Fruit fly (Drosophila melanogaster): ENCODE data around the gene CG5592.

The CG5592 gene

DNA sequence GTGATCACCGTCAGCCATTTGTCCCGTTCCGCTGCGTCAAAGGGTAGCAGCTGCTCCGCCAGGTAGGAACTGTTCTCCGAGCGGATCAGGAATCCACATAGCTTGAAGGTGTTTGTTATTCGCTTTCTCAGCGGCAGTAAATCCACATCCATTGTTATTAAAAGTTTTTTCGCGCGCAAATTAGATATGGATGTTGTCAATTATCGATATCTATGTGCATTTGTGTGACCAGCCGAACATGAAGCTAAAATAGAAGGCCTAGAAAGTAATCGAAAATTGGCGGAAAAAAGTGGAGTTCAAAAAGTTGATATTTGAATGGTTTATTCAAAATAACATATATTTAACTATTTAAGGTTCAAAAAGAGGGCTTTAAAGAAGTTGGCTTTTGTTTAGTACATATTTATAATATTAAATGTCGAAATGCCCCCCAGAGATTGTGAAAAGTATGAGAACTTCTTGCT is at the start of gene CG5592, which contains the start of gene PolE2:
Gene CG5592 (plus strand): TSS at position 411 of the 461 bp plus-strand sequence.
Gene PolE2 (minus strand): TSS at position 208 of the 461 bp plus-strand sequence.
- TF ChIP-seq noc (tag; optimal IDR thresholded peaks at IDR 0.05), result no peak

DNA sequence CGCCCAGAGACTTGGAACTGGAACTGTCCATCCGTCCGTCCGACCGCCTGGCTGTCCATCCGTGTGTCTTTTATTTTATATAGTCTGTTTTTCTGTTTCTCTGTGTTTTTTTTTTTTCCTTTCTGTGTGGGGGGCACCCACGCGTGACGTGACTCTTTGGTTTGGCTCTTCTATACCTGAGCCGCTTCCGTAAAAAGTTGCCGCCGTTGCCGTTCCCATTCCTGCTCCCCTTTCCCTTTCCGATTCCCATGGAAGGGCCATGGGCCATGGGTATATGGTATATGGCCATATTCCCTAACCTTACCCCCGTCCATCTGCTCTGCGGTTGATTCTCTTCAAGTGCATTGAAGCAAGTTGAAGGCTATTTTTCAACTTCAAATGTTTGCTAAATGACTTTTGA is 48.5 kb upstream of the CG5592 start:
- TF ChIP-seq noc (tag; optimal IDR thresholded peaks at IDR 0.05), result no peak

dm6 chr3L:5851636-5852035 is 45.8 kb upstream of the CG5592 start:
- TF ChIP-seq noc (tag; optimal IDR thresholded peaks at IDR 0.05), result no peak

dm6 chr3L:5855098-5855497 is 42.3 kb upstream of the CG5592 start:
- no peak for TF ChIP-seq noc (tag; optimal IDR thresholded peaks at IDR 0.05)

DNA sequence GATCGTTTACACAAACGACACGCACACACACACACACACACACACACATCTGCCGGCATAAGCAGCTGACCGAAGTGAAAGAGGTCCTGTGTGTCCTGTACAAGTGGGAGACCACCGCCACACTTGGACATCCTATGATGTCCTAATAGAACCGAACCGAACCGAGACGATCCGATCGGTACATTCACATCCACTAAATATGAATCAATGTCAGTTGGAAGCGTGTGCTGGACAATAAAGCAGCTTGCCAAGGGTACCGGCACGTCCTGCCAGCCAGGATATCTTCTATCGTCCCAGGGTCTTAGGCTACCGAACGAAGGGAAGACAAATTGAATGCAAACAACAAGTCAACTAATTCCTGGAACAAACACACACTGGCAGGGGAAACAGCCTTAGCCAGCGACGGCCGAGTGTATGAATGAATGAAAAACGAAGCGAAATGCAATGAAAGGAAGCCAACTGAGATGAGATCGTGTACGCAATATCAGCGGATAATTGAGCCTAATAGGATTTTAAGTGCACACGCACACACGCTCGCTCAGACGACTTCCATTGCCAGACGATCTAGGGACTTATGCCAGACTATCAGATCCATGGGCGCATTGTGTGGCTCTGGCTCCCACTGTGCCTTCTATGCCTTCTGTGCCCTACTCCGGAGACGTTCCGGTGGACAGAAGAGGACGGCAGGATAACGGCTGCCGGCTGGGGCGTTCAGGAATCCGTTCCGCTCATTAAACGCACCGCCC is 41.2 kb upstream of the CG5592 start:
- TF ChIP-seq noc (tag; optimal IDR thresholded peaks at IDR 0.05), result no peak

dm6 chr3L:5856919-5857318 is 40.5 kb upstream of the CG5592 start:
- TF ChIP-seq noc (tag; optimal IDR thresholded peaks at IDR 0.05), result no peak

dm6 chr3L:5859029-5859428 is 38.4 kb upstream of the CG5592 start:
- TF ChIP-seq noc (tag; optimal IDR thresholded peaks at IDR 0.05), result no peak

DNA sequence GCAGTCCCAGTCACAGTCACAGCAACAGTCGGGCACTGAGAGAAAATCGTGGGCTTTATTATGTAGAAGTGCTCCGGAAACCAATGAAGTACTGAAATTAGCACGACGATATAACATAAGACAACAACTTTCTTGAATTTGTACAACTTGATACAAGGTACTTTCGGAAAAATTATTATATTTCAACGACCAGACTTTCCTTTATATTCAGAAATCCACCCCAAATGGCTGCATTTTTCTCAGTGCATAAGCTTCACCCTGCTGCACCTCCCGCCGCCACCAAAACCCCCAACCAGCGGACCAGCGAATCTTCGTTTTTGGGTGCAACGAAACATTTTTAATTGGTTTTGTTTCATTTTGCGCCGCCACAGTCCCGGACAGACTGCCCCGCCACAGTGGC is 34.4 kb upstream of the CG5592 start:
- TF ChIP-seq noc (tag; optimal IDR thresholded peaks at IDR 0.05), result no peak

- TF ChIP-seq noc (tag; optimal IDR thresholded peaks at IDR 0.05), result no peak
These were observed 33.5 kb upstream of the CG5592 start for dm6 chr3L:5863868-5864413.

DNA sequence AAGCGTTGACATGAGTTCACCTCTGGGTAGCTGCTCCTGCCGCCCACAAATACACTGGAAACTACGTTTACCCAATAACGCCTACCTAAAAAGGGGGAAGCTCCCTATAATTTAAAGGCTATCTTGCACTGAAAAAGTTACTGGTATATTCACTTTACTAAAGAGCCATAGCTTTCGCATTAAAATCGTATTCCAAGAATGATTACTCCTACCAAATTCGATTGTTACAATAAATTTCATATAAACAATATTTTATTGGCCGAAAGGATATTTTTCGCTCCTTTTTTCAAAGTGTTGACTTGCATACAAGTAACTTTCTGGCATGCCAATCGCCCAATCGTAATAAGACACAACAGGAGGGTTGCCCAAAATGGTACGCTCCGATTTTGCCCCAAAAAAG is 30.5 kb upstream of the CG5592 start:
- TF ChIP-seq noc (tag; optimal IDR thresholded peaks at IDR 0.05), result no peak

DNA sequence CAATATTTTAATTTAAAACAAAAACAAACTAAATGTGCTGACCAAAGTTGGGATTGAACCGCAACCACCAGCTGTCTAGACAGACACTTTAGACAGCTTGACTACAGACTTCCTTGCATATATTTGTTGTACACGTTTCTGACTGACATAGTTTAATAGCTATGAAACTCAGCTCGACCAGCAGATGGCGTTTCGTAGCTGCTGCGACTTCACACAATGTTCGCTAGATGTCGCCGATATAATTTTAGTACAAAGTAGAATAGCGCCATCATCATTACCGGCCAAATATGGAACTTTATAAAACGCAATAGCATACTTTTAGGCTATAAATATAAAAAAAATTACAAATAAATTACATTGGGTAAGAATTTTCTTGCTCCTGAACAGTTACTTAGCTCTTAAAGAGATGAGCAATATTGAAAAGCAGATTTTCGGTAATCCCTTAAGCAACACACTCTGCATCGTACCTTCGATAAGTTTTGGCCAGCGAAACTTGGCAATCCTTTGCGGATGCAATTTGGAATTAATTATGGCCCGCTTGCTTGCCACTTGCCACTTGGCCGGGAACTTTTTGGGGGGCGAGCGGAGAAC is 27.7 kb upstream of the CG5592 start:
- TF ChIP-seq noc (tag; optimal IDR thresholded peaks at IDR 0.05), result no peak

- no peak for TF ChIP-seq noc (tag; optimal IDR thresholded peaks at IDR 0.05)
These were observed 26.2 kb upstream of the CG5592 start, which contains the start of gene CG5568 for dm6 chr3L:5871201-5871600. CG5568 (plus strand) TSS chr3L:5871501.

DNA sequence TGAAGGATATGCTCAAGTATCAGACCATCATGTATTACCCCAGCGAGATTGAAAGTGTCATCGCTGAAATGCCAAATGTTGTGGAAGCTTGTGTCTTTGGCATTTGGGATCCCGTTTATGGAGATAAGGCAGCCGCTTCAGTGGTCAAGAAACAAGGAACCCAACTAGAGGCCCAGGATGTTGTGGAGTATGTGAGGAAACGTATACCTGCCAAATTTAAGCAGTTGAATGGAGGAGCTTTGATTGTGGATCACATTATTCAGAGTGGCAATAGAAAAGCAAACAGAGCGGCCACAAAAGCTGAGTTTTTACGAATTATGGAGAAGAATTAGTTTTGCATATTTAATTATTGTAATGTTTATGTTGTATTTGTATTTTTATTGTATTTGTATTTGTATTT is 24.4 kb upstream of the CG5592 start, which contains the start of gene CG18586:
Gene CG18586 (plus strand): TSS at position 301 of the 400 bp plus-strand sequence.
- no peak for TF ChIP-seq noc (tag; optimal IDR thresholded peaks at IDR 0.05)

- no peak for TF ChIP-seq noc (tag; optimal IDR thresholded peaks at IDR 0.05)
These were observed 18.6 kb upstream of the CG5592 start for dm6 chr3L:5878734-5879291.

DNA sequence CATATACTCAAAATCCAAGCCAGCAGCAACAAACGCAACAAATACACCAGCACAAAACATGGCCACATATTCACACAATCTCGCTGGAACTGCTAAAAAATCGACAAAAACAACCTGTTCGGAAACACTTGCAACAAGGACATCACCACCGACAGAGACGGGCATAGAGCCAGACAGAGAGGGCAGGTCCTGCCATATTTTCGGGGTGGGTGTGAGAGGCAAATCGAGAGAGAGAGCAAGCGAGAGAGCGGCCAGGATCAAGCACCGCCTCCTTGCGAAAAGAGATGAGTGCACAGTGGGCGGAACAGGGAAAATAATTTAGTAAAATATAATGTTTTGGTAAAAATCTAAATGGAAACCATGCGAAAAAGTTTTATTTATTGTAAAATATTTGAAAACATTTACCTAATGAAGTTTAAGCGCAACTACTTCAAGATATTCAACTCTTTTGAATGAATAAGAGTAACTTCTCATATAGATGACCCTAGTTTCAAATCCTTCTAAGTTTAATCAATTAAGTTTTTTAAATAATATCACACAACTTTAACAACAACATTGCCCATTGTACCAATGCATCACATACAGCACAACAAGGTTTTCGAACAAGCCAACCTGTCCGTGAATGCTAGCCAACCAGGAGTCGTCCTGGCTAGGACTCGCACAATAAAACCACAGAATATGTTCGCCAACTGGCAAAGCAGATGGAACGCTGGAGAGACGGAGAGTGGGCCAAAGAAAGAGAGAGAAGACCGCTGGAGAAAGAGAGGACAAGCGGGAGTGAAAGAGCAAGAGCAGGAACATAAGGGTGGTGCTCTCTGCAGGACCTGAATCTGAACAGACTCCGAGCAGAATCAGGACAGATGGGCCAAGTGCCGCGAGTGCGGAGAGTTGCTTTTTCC is 15.9 kb upstream of the CG5592 start:
- no peak for TF ChIP-seq noc (tag; optimal IDR thresholded peaks at IDR 0.05)

DNA sequence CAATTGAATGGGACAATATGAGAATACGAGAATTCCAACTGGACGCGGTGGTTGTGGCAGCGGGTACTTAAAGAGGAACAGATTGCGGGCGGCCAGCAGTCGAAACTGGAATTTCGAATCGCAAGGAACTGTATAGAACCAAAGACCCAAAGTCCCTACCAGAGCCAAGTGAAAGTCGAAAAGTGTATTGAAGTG is 15.3 kb upstream of the CG5592 start, which contains the start of gene CG13287:
Gene CG13287 (plus strand): TSS at position 96 of the 195 bp plus-strand sequence.
- no peak for TF ChIP-seq noc (tag; optimal IDR thresholded peaks at IDR 0.05)
